Worm (Caenorhabditis elegans): Measurements from ENCODE around the gene T13F2.4.

- TF ChIP-seq tbx-37 (GFP tag; conservative IDR thresholded peaks at IDR 0.05) (no peak), flt-1 (GFP tag; IDR thresholded peaks at IDR 0.05) (no peak), ama-1 (optimal IDR thresholded peaks at IDR 0.05) (no peak), hmbx-1 (tag; optimal IDR thresholded peaks at IDR 0.05) (no peak), aly-1 (tag; optimal IDR thresholded peaks at IDR 0.05) (no peak)
Measured at ce11 chrIV:9762667-9763173, 26.9 kb upstream of the T13F2.4 start.
